Fruit fly (Drosophila melanogaster) whole organism, wandering third instar larva: ENCODE measurements around the gene CG31627.
A peak's percentile ranks its signal among the peaks of the same experiment; 100 is the strongest.

Source experiments
- Abd-B ChIP-seq: fragments of >200 bp; optimal IDR thresholded peaks from 2 replicates; lab custom pipeline; 2017; ENCODE audit warnings: missing biosample characterization, missing genetic modification characterization
- CG32264 ChIP-seq: fragments of 200-800 bp; sonication (Bioruptor generic); optimal IDR thresholded peaks from 2 replicates; lab custom pipeline; 2016; ENCODE audit warnings: missing biosample characterization, missing genetic modification characterization
- CG9705 ChIP-seq: fragments of 200-800 bp; sonication (Bioruptor generic); optimal IDR thresholded peaks from 2 replicates; lab custom pipeline; 2018; ENCODE audit warnings: missing biosample characterization, mild to moderate bottlenecking, missing genetic modification characterization
- CrebA ChIP-seq: fragments of 200-800 bp; sonication (Bioruptor generic); optimal IDR thresholded peaks from 2 replicates; lab custom pipeline; 2016; ENCODE audit warnings: missing biosample characterization, mild to moderate bottlenecking, missing genetic modification characterization, borderline replicate concordance
- Dfd ChIP-seq: fragments of >200 bp; optimal IDR thresholded peaks from 2 replicates; lab custom pipeline; 2017; ENCODE audit warnings: missing biosample characterization, missing genetic modification characterization
- Dif ChIP-seq: fragments of 200-275, 200-300 bp; sonication (Bioruptor generic); optimal IDR thresholded peaks from 2 replicates; lab custom pipeline; 2018; ENCODE audit warnings: missing biosample characterization, missing genetic modification characterization; ENCODE audit not compliant: partially characterized antibody
- GATAd ChIP-seq: sonication (Bioruptor generic); optimal IDR thresholded peaks from 2 replicates; lab custom pipeline; 2016; ENCODE audit warnings: missing biosample characterization, missing genetic modification characterization
- HLH106 ChIP-seq: fragments of 200-800 bp; optimal IDR thresholded peaks from 3 replicates; lab custom pipeline; 2019; ENCODE audit warnings: missing biosample characterization, mild to moderate bottlenecking, missing genetic modification characterization, moderate library complexity
- Hnf4 ChIP-seq: fragments of 200-800 bp; sonication (Bioruptor generic); optimal IDR thresholded peaks from 2 replicates; lab custom pipeline; 2016; ENCODE audit warnings: missing biosample characterization, mild to moderate bottlenecking, missing genetic modification characterization
- Hr78 ChIP-seq: fragments of >200 bp; optimal IDR thresholded peaks from 2 replicates; lab custom pipeline; 2017; ENCODE audit warnings: missing biosample characterization, missing genetic modification characterization
- Hr83 ChIP-seq: fragments of 200-300 bp; sonication (Bioruptor generic); optimal IDR thresholded peaks from 2 replicates; lab custom pipeline; 2016; ENCODE audit warnings: missing biosample characterization, mild to moderate bottlenecking, missing genetic modification characterization, moderate library complexity; ENCODE audit not compliant: poor library complexity, severe bottlenecking
- Jra ChIP-seq: sonication (Bioruptor generic); optimal IDR thresholded peaks from 2 replicates; lab custom pipeline; 2016; ENCODE audit warnings: missing biosample characterization, missing genetic modification characterization
- Mio ChIP-seq: sonication (Bioruptor generic); optimal IDR thresholded peaks from 2 replicates; lab custom pipeline; 2016; ENCODE audit warnings: missing biosample characterization, missing genetic modification characterization
- Myc ChIP-seq: fragments of >200 bp; optimal IDR thresholded peaks from 2 replicates; lab custom pipeline; 2017
- N ChIP-seq: fragments of >200 bp; optimal IDR thresholded peaks from 2 replicates; lab custom pipeline; 2018; ENCODE audit warnings: missing biosample characterization, missing external identifiers, missing genetic modification characterization
- OdsH ChIP-seq: fragments of 200-800 bp; sonication (Bioruptor generic); optimal IDR thresholded peaks from 2 replicates; lab custom pipeline; 2016; ENCODE audit warnings: missing biosample characterization, mild to moderate bottlenecking, missing genetic modification characterization
- Rel ChIP-seq, 2 experiments: fragments of 200-800 bp; sonication (Bioruptor generic) in 1 of 2; optimal IDR thresholded peaks; 2 replicates in 1 of 2; 3 replicates in 1 of 2; lab custom pipeline; 2016 to 2019; ENCODE audit warnings: mild to moderate bottlenecking in 2 of 2, missing biosample characterization in 2 of 2, missing genetic modification characterization in 2 of 2, moderate library complexity in 1 of 2
- Sp1 ChIP-seq: fragments of 200-800 bp; sonication (Bioruptor generic); optimal IDR thresholded peaks from 3 replicates; lab custom pipeline; 2019; ENCODE audit warnings: missing biosample characterization, mild to moderate bottlenecking, missing genetic modification characterization, moderate library complexity
- Vsx2 ChIP-seq: fragments of 200-300, 225-300 bp; sonication (Bioruptor generic); optimal IDR thresholded peaks from 2 replicates; lab custom pipeline; 2018; ENCODE audit warnings: missing biosample characterization, missing genetic modification characterization; ENCODE audit not compliant: partially characterized antibody
- br ChIP-seq: fragments of 200-800 bp; sonication (Bioruptor generic); optimal IDR thresholded peaks from 2 replicates; lab custom pipeline; 2016; ENCODE audit warnings: missing biosample characterization, missing genetic modification characterization
- brk ChIP-seq: fragments of 200-800 bp; sonication (Bioruptor generic); optimal IDR thresholded peaks from 2 replicates; lab custom pipeline; 2016; ENCODE audit warnings: missing biosample characterization, mild to moderate bottlenecking, missing genetic modification characterization
- dl ChIP-seq, 2 experiments: fragments of 175-275, 200-275 bp in 1 of 2; fragments of 200-275 bp in 1 of 2; sonication (Bioruptor generic); optimal IDR thresholded peaks; lab custom pipeline; 2018; ENCODE audit warnings: mild to moderate bottlenecking in 2 of 2, missing biosample characterization in 2 of 2, missing genetic modification characterization in 2 of 2, moderate library complexity in 2 of 2; ENCODE audit not compliant: partially characterized antibody in 2 of 2, insufficient read depth in 1 of 2
- dmrt93B ChIP-seq: fragments of 200-800 bp; sonication (Bioruptor generic); optimal IDR thresholded peaks from 2 replicates; lab custom pipeline; 2018; ENCODE audit warnings: missing biosample characterization, mild to moderate bottlenecking, missing genetic modification characterization
- dsf ChIP-seq: sonication (Bioruptor generic); optimal IDR thresholded peaks from 2 replicates; lab custom pipeline; 2016; ENCODE audit warnings: missing biosample characterization, missing genetic modification characterization, borderline replicate concordance
- ey ChIP-seq: fragments of 200-800 bp; sonication (Bioruptor generic); optimal IDR thresholded peaks from 2 replicates; lab custom pipeline; 2016; ENCODE audit warnings: missing biosample characterization, missing genetic modification characterization
- foxo ChIP-seq, 2 experiments: fragments of 200-800 bp; sonication (Bioruptor generic); optimal IDR thresholded peaks; 2 replicates in 1 of 2; 3 replicates in 1 of 2; lab custom pipeline; 2016 to 2017; ENCODE audit warnings: missing biosample characterization in 2 of 2, missing genetic modification characterization in 2 of 2
- fru ChIP-seq: fragments of 200-800 bp; sonication (Bioruptor generic); optimal IDR thresholded peaks from 3 replicates; lab custom pipeline; 2016; ENCODE audit warnings: missing biosample characterization, mild to moderate bottlenecking, missing genetic modification characterization
- h ChIP-seq: fragments of 200-800 bp; sonication (Bioruptor generic); optimal IDR thresholded peaks from 3 replicates; lab custom pipeline; 2016; ENCODE audit warnings: missing biosample characterization, mild to moderate bottlenecking, missing genetic modification characterization
- jim ChIP-seq: fragments of 175-275, 200-325 bp; sonication (Bioruptor generic); optimal IDR thresholded peaks from 2 replicates; lab custom pipeline; 2016; ENCODE audit warnings: missing biosample characterization, mild to moderate bottlenecking, missing genetic modification characterization
- lola ChIP-seq: fragments of >200 bp; optimal IDR thresholded peaks from 2 replicates; lab custom pipeline; 2017; ENCODE audit warnings: missing biosample characterization, missing genetic modification characterization
- pan ChIP-seq: fragments of >200 bp; optimal IDR thresholded peaks from 2 replicates; lab custom pipeline; 2017
- psq ChIP-seq: fragments of 200-800 bp; sonication (Bioruptor generic); optimal IDR thresholded peaks from 3 replicates; lab custom pipeline; 2017; ENCODE audit warnings: missing biosample characterization, mild to moderate bottlenecking, missing genetic modification characterization, moderate library complexity
- rgr ChIP-seq: fragments of 200-800 bp; sonication (Bioruptor generic); optimal IDR thresholded peaks from 3 replicates; lab custom pipeline; 2016; ENCODE audit warnings: missing biosample characterization, mild to moderate bottlenecking, missing genetic modification characterization
- sage ChIP-seq: fragments of 200-800 bp; sonication (Bioruptor generic); optimal IDR thresholded peaks from 2 replicates; lab custom pipeline; 2016; ENCODE audit warnings: missing biosample characterization, mild to moderate bottlenecking, missing genetic modification characterization
- sv ChIP-seq: fragments of 200-800 bp; sonication (Bioruptor generic); optimal IDR thresholded peaks from 3 replicates; lab custom pipeline; 2016; ENCODE audit warnings: missing biosample characterization, missing genetic modification characterization
- tai ChIP-seq: sonication (Bioruptor generic); optimal IDR thresholded peaks from 2 replicates; lab custom pipeline; 2016; ENCODE audit warnings: missing biosample characterization, missing genetic modification characterization
- usp ChIP-seq: fragments of >200 bp; optimal IDR thresholded peaks from 2 replicates; lab custom pipeline; 2017; ENCODE audit warnings: missing biosample characterization, missing genetic modification characterization
- woc ChIP-seq: sonication (Bioruptor generic); optimal IDR thresholded peaks from 2 replicates; lab custom pipeline; 2016; ENCODE audit warnings: missing biosample characterization, mild to moderate bottlenecking, missing genetic modification characterization

The CG31627 gene

dm6 chr2L:21163311-21163842 is 9.6 kb upstream of the CG31627 start, which contains the start of gene Noc2:
Gene Noc2 (plus strand): TSS chr2L:21163641.
- no peak for TF ChIP-seq Rel (GFP tag; optimal IDR thresholded peaks at IDR 0.05; lab: Kevin White, UChicago)
- peak; percentile 81 for TF ChIP-seq Rel (tag; optimal IDR thresholded peaks at IDR 0.05; lab: Kevin White, UChicago)
- TF ChIP-seq Sp1 (GFP tag; lab: Kevin White, UChicago): peak; percentile 26
- no peak for TF ChIP-seq Abd-B (GFP tag; lab: Kevin White, UChicago)
- TF ChIP-seq fru (GFP tag; lab: Kevin White, UChicago): peak; percentile 45
- peak; percentile 44 for TF ChIP-seq dmrt93B (GFP tag; lab: Kevin White, UChicago)
- peak; percentile 46 for TF ChIP-seq ey
- TF ChIP-seq CrebA: no peak
- TF ChIP-seq br: no peak
- peak; percentile 21 for TF ChIP-seq Hnf4
- TF ChIP-seq rgr (GFP tag; lab: Kevin White, UChicago): peak; percentile 43
- no peak for TF ChIP-seq pan (lab: Kevin White, UChicago)
- TF ChIP-seq Hr83 (GFP tag; lab: Kevin White, UChicago): peak; percentile 35
- no peak for TF ChIP-seq Dif (GFP tag; lab: Kevin White, UChicago)
- peak; percentile 44 for TF ChIP-seq psq (GFP tag; lab: Kevin White, UChicago)
- no peak for TF ChIP-seq Mio (GFP tag; lab: Kevin White, UChicago)
- no peak for TF ChIP-seq CG9705 (GFP tag; lab: Kevin White, UChicago)
- TF ChIP-seq HLH106: peak; percentile 59
- no peak for TF ChIP-seq N (GFP tag; lab: Kevin White, UChicago)
- TF ChIP-seq GATAd (GFP tag; lab: Kevin White, UChicago): no peak
- no peak for TF ChIP-seq lola (GFP tag; lab: Kevin White, UChicago)
- TF ChIP-seq foxo (GFP tag; optimal IDR thresholded peaks at IDR 0.05; lab: Kevin White, UChicago): peak in 1 of 2 experiments; percentile 73
- TF ChIP-seq Jra (GFP tag; lab: Kevin White, UChicago): no peak
- no peak for TF ChIP-seq Dfd (GFP tag; lab: Kevin White, UChicago)
- peak; percentile 61 for TF ChIP-seq h
- no peak for TF ChIP-seq dsf (GFP tag; lab: Kevin White, UChicago)
- TF ChIP-seq tai (GFP tag; lab: Kevin White, UChicago): no peak
- TF ChIP-seq brk (GFP tag; lab: Kevin White, UChicago): no peak
- peak; percentile 67 for TF ChIP-seq jim
- TF ChIP-seq dl (GFP tag; optimal IDR thresholded peaks at IDR 0.05; lab: Kevin White, UChicago; ENCODE audit: insufficient read depth in 1 of 2, partially characterized antibody in 2 of 2): no peak
- peak; percentile 52 for TF ChIP-seq woc (GFP tag; lab: Kevin White, UChicago)
- TF ChIP-seq Hr78: no peak
- no peak for TF ChIP-seq Vsx2 (GFP tag; lab: Kevin White, UChicago)
- TF ChIP-seq sv: peak; percentile 7
- TF ChIP-seq sage: no peak
- peak; percentile 15 for TF ChIP-seq OdsH (GFP tag; lab: Kevin White, UChicago)
- no peak for TF ChIP-seq usp (GFP tag; lab: Kevin White, UChicago)
- no peak for TF ChIP-seq CG32264 (GFP tag; lab: Kevin White, UChicago)
- peak; percentile 78 for TF ChIP-seq Myc (lab: Kevin White, UChicago)

DNA sequence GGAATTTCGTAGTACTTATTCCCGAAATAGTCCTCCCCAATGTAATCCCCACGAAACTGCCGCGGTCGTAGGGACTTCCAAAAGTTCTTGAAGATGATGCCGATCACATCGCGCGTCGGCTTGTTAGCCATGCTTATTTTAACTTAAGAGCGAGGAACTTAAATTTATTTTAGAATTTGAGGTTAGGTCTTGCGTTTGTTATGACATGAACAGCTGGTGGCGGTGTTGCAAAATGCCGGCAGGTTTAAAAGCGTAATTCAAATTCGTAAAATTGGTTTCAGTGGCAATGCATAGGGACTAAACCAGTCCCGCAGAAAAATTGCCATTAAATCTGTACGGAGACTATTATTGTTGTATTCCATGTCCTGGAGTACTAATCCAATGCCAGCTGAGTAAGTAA is 6.6 kb upstream of the CG31627 start:
- peak; percentile 4 for TF ChIP-seq woc (GFP tag; lab: Kevin White, UChicago)
- no peak for TF ChIP-seq Rel (GFP tag; optimal IDR thresholded peaks at IDR 0.05; lab: Kevin White, UChicago)
- peak; percentile 39 for TF ChIP-seq Rel (tag; optimal IDR thresholded peaks at IDR 0.05; lab: Kevin White, UChicago)
- TF ChIP-seq CrebA: no peak
- TF ChIP-seq dmrt93B (GFP tag; lab: Kevin White, UChicago): no peak
- no peak for TF ChIP-seq Hr83 (GFP tag; lab: Kevin White, UChicago)
- no peak for TF ChIP-seq Vsx2 (GFP tag; lab: Kevin White, UChicago)
- TF ChIP-seq lola (GFP tag; lab: Kevin White, UChicago): no peak
- no peak for TF ChIP-seq N (GFP tag; lab: Kevin White, UChicago)
- peak; percentile 36 for TF ChIP-seq h
- peak; percentile 1 for TF ChIP-seq rgr (GFP tag; lab: Kevin White, UChicago)
- peak; percentile 11 for TF ChIP-seq HLH106
- no peak for TF ChIP-seq dsf (GFP tag; lab: Kevin White, UChicago)
- TF ChIP-seq Mio (GFP tag; lab: Kevin White, UChicago): no peak
- TF ChIP-seq Myc (lab: Kevin White, UChicago): peak; percentile 6
- no peak for TF ChIP-seq foxo (GFP tag; optimal IDR thresholded peaks at IDR 0.05; lab: Kevin White, UChicago)
- peak; percentile 12 for TF ChIP-seq Hnf4
- TF ChIP-seq br: no peak
- TF ChIP-seq Dfd (GFP tag; lab: Kevin White, UChicago): no peak
